Worm (Caenorhabditis elegans): Measurements from ENCODE around the gene R03H10.1.

Gene R03H10.1

ce11 chrII:4203729-4204184 is 23.7 kb downstream of the R03H10.1 start, which contains the start of gene mth-1:
Gene mth-1, minus strand, starts transcription at chrII:4203779.
- TF ChIP-seq C34F6.9 (tag; optimal IDR thresholded peaks at IDR 0.05) (no peak), ztf-11 (tag; optimal IDR thresholded peaks at IDR 0.05) (no peak), fos-1 (tag; optimal IDR thresholded peaks at IDR 0.05) (peak; percentile 68), nhr-25 (tag; optimal IDR thresholded peaks at IDR 0.05) (no peak)

ce11 chrII:4209071-4209747 is 29.2 kb downstream of the R03H10.1 start, which contains the start of gene F31D5.6:
Gene F31D5.6, plus strand, starts transcription at chrII:4209697.
- TF ChIP-seq C34F6.9 (tag; optimal IDR thresholded peaks at IDR 0.05) (no peak), mbf-1 (tag; optimal IDR thresholded peaks at IDR 0.05) (no peak), blmp-1 (tag; optimal IDR thresholded peaks at IDR 0.05; ENCODE audit: insufficient read depth) (no peak), unc-39 (tag; optimal IDR thresholded peaks at IDR 0.05) (no peak), crh-2 (tag; optimal IDR thresholded peaks at IDR 0.05) (no peak), nhr-237 (tag; optimal IDR thresholded peaks at IDR 0.05) (no peak), egl-27 (tag; optimal IDR thresholded peaks at IDR 0.05) (no peak)

- TF ChIP-seq sma-3 (GFP tag; optimal IDR thresholded peaks at IDR 0.05) = no peak
- TF ChIP-seq R02D3.7 (tag; optimal IDR thresholded peaks at IDR 0.05) = no peak
- no peak for TF ChIP-seq ZK546.5 (tag; optimal IDR thresholded peaks at IDR 0.05)
- no peak for TF ChIP-seq ztf-1 (GFP tag; conservative IDR thresholded peaks at IDR 0.05)
- no peak for TF ChIP-seq ceh-16 (tag; optimal IDR thresholded peaks at IDR 0.05)
- no peak for TF ChIP-seq nhr-10 (tag; optimal IDR thresholded peaks at IDR 0.05)
- TF ChIP-seq lin-13 (GFP tag; optimal IDR thresholded peaks at IDR 0.05) = no peak
- TF ChIP-seq C34F6.9 (tag; optimal IDR thresholded peaks at IDR 0.05) = no peak
- TF ChIP-seq unc-39 (tag; optimal IDR thresholded peaks at IDR 0.05) = no peak
- no peak for TF ChIP-seq unc-55 (GFP tag; optimal IDR thresholded peaks at IDR 0.05)
These were observed 31.1 kb downstream of the R03H10.1 start, which contains the start of gene F31D5.7 for ce11 chrII:4211113-4211512. Gene F31D5.7, plus strand, starts transcription at chrII:4211413.

DNA sequence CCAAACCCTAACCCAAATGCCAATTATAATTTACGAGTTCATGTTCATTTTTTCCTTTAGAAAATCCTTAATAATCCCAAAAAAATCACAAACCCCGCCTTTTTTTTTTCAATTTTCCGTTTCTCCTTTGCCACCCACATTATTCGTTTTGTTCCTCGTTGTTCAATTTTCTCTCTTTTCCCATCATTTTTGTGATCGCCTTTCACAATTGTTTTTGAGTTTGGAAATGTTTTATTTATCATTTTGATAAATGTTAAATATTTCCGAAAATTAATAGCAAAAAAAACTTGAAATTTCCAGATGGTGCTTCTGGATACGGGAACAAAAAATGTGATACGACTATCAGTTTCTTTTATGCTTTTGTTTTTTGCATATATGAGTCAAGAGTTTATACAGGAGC is 35.3 kb downstream of the R03H10.1 start, which contains the start of gene F31D5.2:
F31D5.2 (plus strand) TSS at position 301 of the 400 bp plus-strand sequence.
- TF ChIP-seq ZK546.5 (tag; optimal IDR thresholded peaks at IDR 0.05) = no peak
- no peak for TF ChIP-seq nhr-25 (tag; optimal IDR thresholded peaks at IDR 0.05)
- no peak for TF ChIP-seq egl-27 (tag; optimal IDR thresholded peaks at IDR 0.05)

DNA sequence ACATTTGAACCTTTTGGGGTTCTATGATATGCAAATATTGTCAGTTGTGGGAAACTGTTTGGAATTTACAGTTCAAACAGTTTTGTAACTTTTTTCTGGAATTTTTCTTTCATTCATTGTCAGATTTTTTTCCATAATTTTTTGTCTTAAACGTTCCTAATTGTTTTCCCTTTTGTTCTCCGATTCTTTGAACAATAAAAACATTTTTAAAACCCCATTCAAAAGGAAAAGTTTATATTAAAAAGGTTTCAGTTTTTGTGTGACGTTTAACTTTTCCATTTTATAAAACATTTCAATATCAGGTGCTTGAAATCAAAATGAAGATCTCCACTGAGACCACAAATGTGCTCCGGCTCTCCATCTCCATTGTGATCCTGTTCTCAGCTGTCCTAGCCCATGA is 39.0 kb downstream of the R03H10.1 start, which contains the start of gene F31D5.1:
F31D5.1 (plus strand) TSS at position 301 of the 400 bp plus-strand sequence.
- TF ChIP-seq dmd-4 (tag; optimal IDR thresholded peaks at IDR 0.05) (no peak), ZK546.5 (tag; optimal IDR thresholded peaks at IDR 0.05) (no peak), lin-13 (GFP tag; optimal IDR thresholded peaks at IDR 0.05) (no peak), lin-39 (tag; optimal IDR thresholded peaks at IDR 0.05) (no peak), F13H6.1 (tag; optimal IDR thresholded peaks at IDR 0.05) (no peak), elt-3 (tag; optimal IDR thresholded peaks at IDR 0.05) (no peak), unc-55 (GFP tag; optimal IDR thresholded peaks at IDR 0.05) (no peak), sma-9 (GFP tag; optimal IDR thresholded peaks at IDR 0.05) (no peak), sma-9 (tag; optimal IDR thresholded peaks at IDR 0.05) (no peak), ceh-82 (tag; optimal IDR thresholded peaks at IDR 0.05) (no peak), zag-1 (tag; optimal IDR thresholded peaks at IDR 0.05) (no peak), fos-1 (tag; optimal IDR thresholded peaks at IDR 0.05) (no peak), elt-1 (tag; optimal IDR thresholded peaks at IDR 0.05) (no peak), nhr-23 (tag; optimal IDR thresholded peaks at IDR 0.05) (no peak), R02D3.7 (tag; optimal IDR thresholded peaks at IDR 0.05) (no peak), mbf-1 (tag; optimal IDR thresholded peaks at IDR 0.05) (no peak), mab-5 (tag; optimal IDR thresholded peaks at IDR 0.05) (no peak), ztf-11 (tag; optimal IDR thresholded peaks at IDR 0.05) (no peak), nhr-10 (tag; optimal IDR thresholded peaks at IDR 0.05) (no peak), blmp-1 (tag; optimal IDR thresholded peaks at IDR 0.05; ENCODE audit: insufficient read depth) (no peak)

- TF ChIP-seq lsy-2 (tag; optimal IDR thresholded peaks at IDR 0.05) (no peak), lin-11 (tag; optimal IDR thresholded peaks at IDR 0.05) (no peak), sma-9 (GFP tag; optimal IDR thresholded peaks at IDR 0.05) (no peak), sma-9 (tag; optimal IDR thresholded peaks at IDR 0.05) (no peak), sma-3 (GFP tag; optimal IDR thresholded peaks at IDR 0.05) (no peak), lin-39 (tag; optimal IDR thresholded peaks at IDR 0.05) (no peak), mdl-1 (tag; optimal IDR thresholded peaks at IDR 0.05) (no peak), nhr-23 (tag; optimal IDR thresholded peaks at IDR 0.05) (no peak), nhr-12 (tag; optimal IDR thresholded peaks at IDR 0.05) (no peak), ceh-82 (tag; optimal IDR thresholded peaks at IDR 0.05) (no peak), nhr-10 (tag; optimal IDR thresholded peaks at IDR 0.05) (no peak), dmd-4 (tag; optimal IDR thresholded peaks at IDR 0.05) (no peak), unc-39 (tag; optimal IDR thresholded peaks at IDR 0.05) (no peak), fos-1 (tag; optimal IDR thresholded peaks at IDR 0.05) (no peak)
These were observed 42.4 kb downstream of the R03H10.1 start for ce11 chrII:4222469-4222868.

Data from whole organism, L2 larva.